Worm (Caenorhabditis elegans): ENCODE data around the gene hars-1.

ce11 chrIV:10855946-10856345 lies 2.8 kb upstream of the hars-1 start:
- no peak for TF ChIP-seq ztf-11 (tag; optimal IDR thresholded peaks at IDR 0.05)
- TF ChIP-seq unc-130 (tag; optimal IDR thresholded peaks at IDR 0.05) = no peak
